Worm (Caenorhabditis elegans): ENCODE measurements around the gene clec-57.

DNA sequence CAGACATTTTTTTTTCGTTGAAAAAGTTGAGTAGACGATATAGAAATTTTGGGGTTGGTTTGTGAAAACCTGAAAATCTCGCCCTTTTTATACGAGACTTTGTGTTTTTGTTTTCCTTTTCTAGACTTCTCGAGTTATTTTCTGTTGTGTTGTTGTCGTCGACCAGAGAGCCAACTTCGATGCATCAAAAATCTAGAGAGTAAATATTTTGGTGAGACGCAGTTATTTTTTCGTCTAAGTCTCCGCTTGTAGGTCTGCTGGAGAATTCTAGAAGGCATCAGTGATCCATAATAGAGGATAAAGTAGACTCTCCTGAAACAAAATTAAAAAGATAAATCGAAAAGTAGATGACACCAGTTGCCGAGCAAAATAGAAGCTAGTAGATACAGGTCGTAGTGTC lies 4.7 kb upstream of the clec-57 start, which contains the start of gene F08H9.4:
- no peak for TF ChIP-seq flt-1 (GFP tag; IDR thresholded peaks at IDR 0.05)
- no peak for TF ChIP-seq ref-1 (GFP tag; conservative IDR thresholded peaks at IDR 0.05)
- no peak for TF ChIP-seq med-1 (GFP tag; optimal IDR thresholded peaks at IDR 0.05; ENCODE audit: insufficient read depth)
- no peak for TF ChIP-seq cog-1 (tag; optimal IDR thresholded peaks at IDR 0.05)
- TF ChIP-seq ztf-23 (GFP tag; IDR thresholded peaks at IDR 0.05), result no peak
- TF ChIP-seq ztf-29 (GFP tag; IDR thresholded peaks at IDR 0.05), result no peak
- no peak for TF ChIP-seq T22C8.4 (GFP tag; IDR thresholded peaks at IDR 0.05)
